Fruit fly (Drosophila melanogaster) Kc167 (cell line): ENCODE results near the gene Spp.

Source experiments
- h ChIP-seq: fragments of >200 bp; optimal IDR thresholded peaks from 3 replicates; lab custom pipeline; 2018; ENCODE audit warnings: missing external identifiers
- psq ChIP-seq: fragments of >200 bp; optimal IDR thresholded peaks from 2 replicates; lab custom pipeline; 2017; ENCODE audit warnings: missing external identifiers

- TF ChIP-seq h (lab: Kevin White, UChicago) (no peak), psq (lab: Kevin White, UChicago) (no peak)
These were observed 24.0 kb downstream of the Spp start for dm6 chr2L:520331-521000.
